Fruit fly (Drosophila melanogaster) whole organism, embryonic: Measurements from ENCODE around the gene WDR79.

ENCODE experiments used
- Adf1 ChIP-seq: fragments of 200-800 bp; sonication (Bioruptor generic); IDR thresholded peaks from 2 replicates; pipeline ENCODE4 v1.3.6; 2022; ENCODE audit warnings: missing biosample characterization, missing genetic modification characterization
- Atf-2 ChIP-seq: fragments of 200-800 bp; sonication (Bioruptor generic); optimal IDR thresholded peaks from 2 replicates; lab custom pipeline; 2016; ENCODE audit warnings: missing biosample characterization, missing genetic modification characterization
- B-H2 ChIP-seq: fragments of 200-800 bp; sonication (Bioruptor generic); optimal IDR thresholded peaks from 2 replicates; lab custom pipeline; 2018; ENCODE audit warnings: missing biosample characterization, mild to moderate bottlenecking, missing genetic modification characterization
- CG10209 ChIP-seq: fragments of 200-800 bp; sonication (Bioruptor generic); optimal IDR thresholded peaks from 3 replicates; lab custom pipeline; 2017; ENCODE audit warnings: missing biosample characterization, mild to moderate bottlenecking, missing genetic modification characterization, missing genetic modification reagents
- CG12219 ChIP-seq: fragments of 200-800 bp; sonication (Bioruptor generic); optimal IDR thresholded peaks from 3 replicates; lab custom pipeline; 2018; ENCODE audit warnings: missing biosample characterization, mild to moderate bottlenecking, missing genetic modification characterization
- CG1233 ChIP-seq: fragments of 200-800 bp; sonication (Bioruptor generic); optimal IDR thresholded peaks from 4 replicates; lab custom pipeline; 2018; ENCODE audit warnings: missing biosample characterization, mild to moderate bottlenecking, missing genetic modification characterization
- CG12769 ChIP-seq: fragments of 200-800 bp; sonication (Bioruptor generic); optimal IDR thresholded peaks from 2 replicates; lab custom pipeline; 2019; ENCODE audit warnings: missing biosample characterization, mild to moderate bottlenecking, missing genetic modification characterization, moderate library complexity
- CG14667 ChIP-seq: fragments of 200-800 bp; sonication (Bioruptor generic); IDR thresholded peaks from 2 replicates; pipeline ENCODE4 v1.3.6; 2022; ENCODE audit warnings: missing biosample characterization, missing genetic modification characterization
- CG16779 ChIP-seq: fragments of 200-800 bp; sonication (Bioruptor generic); IDR thresholded peaks from 2 replicates; pipeline ENCODE4 v1.3.6; 2022; ENCODE audit warnings: missing biosample characterization, missing genetic modification characterization
- CG2202 ChIP-seq: fragments of 200-800 bp; sonication (Bioruptor generic); optimal IDR thresholded peaks from 2 replicates; lab custom pipeline; 2018; ENCODE audit warnings: missing biosample characterization, mild to moderate bottlenecking, missing genetic modification characterization
- CG2678 ChIP-seq: fragments of 200-800 bp; sonication (Bioruptor generic); optimal IDR thresholded peaks from 3 replicates; lab custom pipeline; 2019; ENCODE audit warnings: missing biosample characterization, mild to moderate bottlenecking, missing genetic modification characterization, moderate library complexity
- CG30431 ChIP-seq: fragments of 200-800 bp; sonication (Bioruptor generic); optimal IDR thresholded peaks from 2 replicates; lab custom pipeline; 2017; ENCODE audit warnings: missing biosample characterization, missing genetic modification characterization
- CG3995 ChIP-seq: fragments of 200-800 bp; sonication (Bioruptor generic); optimal IDR thresholded peaks from 3 replicates; lab custom pipeline; 2016; ENCODE audit warnings: missing biosample characterization, missing genetic modification characterization
- CG4820 ChIP-seq: fragments of 200-800 bp; sonication (Bioruptor generic); optimal IDR thresholded peaks from 3 replicates; lab custom pipeline; 2016; ENCODE audit warnings: missing biosample characterization, missing genetic modification characterization
- CG5953 ChIP-seq: fragments of 200-800 bp; sonication (Bioruptor generic); IDR thresholded peaks from 2 replicates; pipeline ENCODE4 v1.3.6; 2022; ENCODE audit warnings: missing biosample characterization, missing genetic modification characterization
- CG6654 ChIP-seq: fragments of 200-800 bp; sonication (Bioruptor generic); optimal IDR thresholded peaks from 2 replicates; lab custom pipeline; 2017; ENCODE audit warnings: missing biosample characterization, mild to moderate bottlenecking, missing genetic modification characterization
- CG8281 ChIP-seq: fragments of 200-800 bp; sonication (Bioruptor generic); optimal IDR thresholded peaks from 2 replicates; lab custom pipeline; 2018; ENCODE audit warnings: missing biosample characterization, mild to moderate bottlenecking, missing genetic modification characterization, moderate library complexity
- CG8478 ChIP-seq: fragments of >200 bp; optimal IDR thresholded peaks from 2 replicates; lab custom pipeline; 2018
- CG9437 ChIP-seq: fragments of 200-800 bp; sonication (Bioruptor generic); optimal IDR thresholded peaks from 2 replicates; lab custom pipeline; 2018; ENCODE audit warnings: missing biosample characterization, mild to moderate bottlenecking, missing genetic modification characterization
- CG9932 ChIP-seq: fragments of 200-800 bp; sonication (Bioruptor generic); IDR thresholded peaks from 2 replicates; pipeline ENCODE4 v1.3.6; 2022; ENCODE audit warnings: missing biosample characterization, missing genetic modification characterization
- Deaf1 ChIP-seq: fragments of 200-800 bp; optimal IDR thresholded peaks from 3 replicates; lab custom pipeline; 2019; ENCODE audit warnings: missing biosample characterization, mild to moderate bottlenecking, missing genetic modification characterization, moderate library complexity
- Fer3 ChIP-seq: fragments of 200-800 bp; sonication (Bioruptor generic); optimal IDR thresholded peaks from 2 replicates; lab custom pipeline; 2018; ENCODE audit warnings: missing biosample characterization, mild to moderate bottlenecking, missing genetic modification characterization, moderate library complexity
- GATAe ChIP-seq: fragments of 200-800 bp; sonication (Bioruptor generic); conservative IDR thresholded peaks from 2 replicates; pipeline ENCODE4 v1.3.6; 2022; ENCODE audit warnings: missing biosample characterization, missing genetic modification characterization
- HHEX ChIP-seq: fragments of 200-800 bp; sonication (Bioruptor generic); optimal IDR thresholded peaks from 3 replicates; lab custom pipeline; 2017; ENCODE audit warnings: missing biosample characterization, mild to moderate bottlenecking, missing genetic modification characterization, missing genetic modification reagents
- Hey ChIP-seq: fragments of 200-800 bp; sonication (Bioruptor generic); optimal IDR thresholded peaks from 3 replicates; lab custom pipeline; 2018; ENCODE audit warnings: missing biosample characterization, mild to moderate bottlenecking, missing genetic modification characterization
- Hr78 ChIP-seq, 2 experiments: fragments of 200-800 bp in 1 of 2; fragments of >200 bp in 1 of 2; sonication (Bioruptor generic) in 1 of 2; optimal IDR thresholded peaks; 2 replicates each; lab custom pipeline; 2017 to 2019; ENCODE audit warnings: missing biosample characterization in 2 of 2, missing genetic modification characterization in 2 of 2, mild to moderate bottlenecking in 1 of 2, moderate library complexity in 1 of 2
- Opbp ChIP-seq: fragments of 200-800 bp; sonication (Bioruptor generic); IDR thresholded peaks from 3 replicates; pipeline ENCODE4 v1.3.6; 2022; ENCODE audit warnings: missing biosample characterization, missing genetic modification characterization; ENCODE audit not compliant: partially characterized antibody
- Poxn ChIP-seq: fragments of 200-800 bp; sonication (Bioruptor generic); IDR thresholded peaks from 2 replicates; pipeline ENCODE4 v1.3.6; 2022; ENCODE audit warnings: missing biosample characterization, missing genetic modification characterization
- Sry-β ChIP-seq: fragments of 200-800 bp; sonication (Bioruptor generic); optimal IDR thresholded peaks from 2 replicates; lab custom pipeline; 2018; ENCODE audit warnings: missing biosample characterization, mild to moderate bottlenecking, missing genetic modification characterization, moderate library complexity
- YL-1 ChIP-seq: fragments of 200-800 bp; sonication (Bioruptor generic); optimal IDR thresholded peaks from 3 replicates; lab custom pipeline; 2017; ENCODE audit warnings: missing biosample characterization, mild to moderate bottlenecking, missing genetic modification characterization
- abd-A ChIP-seq: fragments of 200-800 bp; sonication (Bioruptor generic); optimal IDR thresholded peaks from 3 replicates; lab custom pipeline; 2019; ENCODE audit warnings: missing biosample characterization, mild to moderate bottlenecking, missing genetic modification characterization, moderate library complexity
- ash1 ChIP-seq: fragments of 200-800 bp; sonication (Bioruptor generic); optimal IDR thresholded peaks from 2 replicates; lab custom pipeline; 2018; ENCODE audit warnings: missing biosample characterization, mild to moderate bottlenecking, missing genetic modification characterization
- disco-r ChIP-seq: fragments of 200-800 bp; sonication (Bioruptor generic); optimal IDR thresholded peaks from 2 replicates; lab custom pipeline; 2016; ENCODE audit warnings: missing biosample characterization, missing genetic modification characterization
- gce ChIP-seq: fragments of 200-800 bp; sonication (Bioruptor generic); IDR thresholded peaks from 3 replicates; pipeline ENCODE4 v1.3.6; 2022; ENCODE audit warnings: missing biosample characterization, missing genetic modification characterization
- gsb ChIP-seq: fragments of 200-800 bp; sonication (Bioruptor generic); IDR thresholded peaks from 2 replicates; pipeline ENCODE4 v1.3.6; 2022; ENCODE audit warnings: missing biosample characterization, missing genetic modification characterization
- jumu ChIP-seq: fragments of 200-800 bp; sonication (Bioruptor generic); optimal IDR thresholded peaks from 3 replicates; lab custom pipeline; 2016; ENCODE audit warnings: missing biosample characterization, missing genetic modification characterization
- maf-S ChIP-seq: fragments of 200-800 bp; sonication (Bioruptor generic); optimal IDR thresholded peaks from 2 replicates; lab custom pipeline; 2016; ENCODE audit warnings: missing biosample characterization, missing genetic modification characterization
- odd ChIP-seq: fragments of 200-800 bp; sonication (Bioruptor generic); optimal IDR thresholded peaks from 2 replicates; lab custom pipeline; 2017; ENCODE audit warnings: missing biosample characterization, mild to moderate bottlenecking, missing genetic modification characterization
- onecut ChIP-seq: fragments of 200-800 bp; sonication (Bioruptor generic); IDR thresholded peaks from 2 replicates; pipeline ENCODE4 v1.3.6; 2022; ENCODE audit warnings: missing biosample characterization, missing genetic modification characterization
- p53 ChIP-seq: fragments of 200-800 bp; sonication (Bioruptor generic); optimal IDR thresholded peaks from 2 replicates; lab custom pipeline; 2016; ENCODE audit warnings: missing biosample characterization, missing genetic modification characterization
- pfk ChIP-seq: fragments of 200-800 bp; sonication (Bioruptor generic); optimal IDR thresholded peaks from 2 replicates; lab custom pipeline; 2018; ENCODE audit warnings: missing biosample characterization, mild to moderate bottlenecking, missing genetic modification characterization, moderate library complexity
- pho ChIP-seq: fragments of 200-800 bp; sonication (Bioruptor generic); optimal IDR thresholded peaks from 2 replicates; lab custom pipeline; 2016; ENCODE audit warnings: missing biosample characterization, missing genetic modification characterization
- prd ChIP-seq, 3 experiments: fragments of >200 bp in 2 of 3; fragments of 200-800 bp in 1 of 3; sonication (Bioruptor generic) in 1 of 3; optimal IDR thresholded peaks in 2 of 3; IDR thresholded peaks in 1 of 3; 2 replicates in 2 of 3; 3 replicates in 1 of 3; pipeline versions ENCODE4 v1.3.6 to Lab custom; 2017 to 2022; ENCODE audit warnings: missing biosample characterization in 1 of 3, missing genetic modification characterization in 1 of 3
- sd ChIP-seq: fragments of 200-800 bp; sonication (Bioruptor generic); optimal IDR thresholded peaks from 3 replicates; lab custom pipeline; 2018; ENCODE audit warnings: missing biosample characterization, mild to moderate bottlenecking, missing genetic modification characterization, moderate library complexity
- sim ChIP-seq: fragments of 200-800 bp; sonication (Bioruptor generic); IDR thresholded peaks from 2 replicates; pipeline ENCODE4 v1.3.6; 2022; ENCODE audit warnings: missing biosample characterization, missing genetic modification characterization
- toy ChIP-seq: fragments of 200-800 bp; sonication (Bioruptor generic); IDR thresholded peaks from 2 replicates; pipeline ENCODE4 v1.3.6; 2022; ENCODE audit warnings: missing biosample characterization, missing genetic modification characterization
- trh ChIP-seq: fragments of 200-800 bp; sonication (Bioruptor generic); optimal IDR thresholded peaks from 2 replicates; lab custom pipeline; 2016; ENCODE audit warnings: missing biosample characterization, missing genetic modification characterization
- tx ChIP-seq: fragments of 200-800 bp; sonication (Bioruptor generic); optimal IDR thresholded peaks from 2 replicates; lab custom pipeline; 2016; ENCODE audit warnings: missing biosample characterization, missing genetic modification characterization
- zf30C ChIP-seq: fragments of 200-800 bp; sonication (Bioruptor generic); optimal IDR thresholded peaks from 3 replicates; lab custom pipeline; 2018; ENCODE audit warnings: missing biosample characterization, mild to moderate bottlenecking, missing genetic modification characterization

Gene WDR79

dm6 chr2L:6098479-6099269 is 28.9 kb downstream of the WDR79 start, which contains the start of gene CG9175 (continued):
- TF ChIP-seq gce (GFP tag; lab: Robert Waterston, UW) = no peak
- TF ChIP-seq YL-1 (GFP tag; lab: Kevin White, UChicago) = peak; percentile 94
- TF ChIP-seq CG6654 (GFP tag; lab: Kevin White, UChicago) = no peak
- no peak for TF ChIP-seq disco-r
- TF ChIP-seq Deaf1 (tag; lab: Kevin White, UChicago) = peak; percentile 29
- peak; percentile 19 for TF ChIP-seq CG10209 (GFP tag; lab: Kevin White, UChicago)
- TF ChIP-seq Fer3 (tag; lab: Kevin White, UChicago) = no peak
- TF ChIP-seq CG14667 = no peak
- TF ChIP-seq Poxn = no peak
- peak; percentile 35 for TF ChIP-seq Sry-β (GFP tag; lab: Kevin White, UChicago)
- TF ChIP-seq CG3995 = peak; percentile 40
- peak; percentile 7 for TF ChIP-seq Atf-2 (GFP tag; lab: Kevin White, UChicago)
- TF ChIP-seq pfk = peak; percentile 35
- TF ChIP-seq CG9932 (GFP tag; lab: Robert Waterston, UW) = peak; percentile 72
- TF ChIP-seq CG16779 (GFP tag; lab: Robert Waterston, UW) = no peak
- no peak for TF ChIP-seq maf-S
- no peak for TF ChIP-seq sim (GFP tag; lab: Robert Waterston, UW)
- TF ChIP-seq zf30C (GFP tag; lab: Kevin White, UChicago) = no peak
- peak; percentile 39 for TF ChIP-seq tx (GFP tag; lab: Kevin White, UChicago)
- TF ChIP-seq CG5953 (GFP tag; lab: Robert Waterston, UW) = no peak
- TF ChIP-seq ash1 = peak; percentile 28
- TF ChIP-seq abd-A (tag; lab: Kevin White, UChicago) = peak; percentile 62
- no peak for TF ChIP-seq CG4820
- no peak for TF ChIP-seq HHEX (GFP tag; lab: Kevin White, UChicago)
- peak; percentile 97 for TF ChIP-seq Opbp (GFP tag; lab: Robert Waterston, UW)
- no peak for TF ChIP-seq CG8478
- peak; percentile 44 for TF ChIP-seq p53 (GFP tag; lab: Kevin White, UChicago)
- no peak for TF ChIP-seq toy
- peak; percentile 66 for TF ChIP-seq sd (tag; lab: Kevin White, UChicago)
- TF ChIP-seq CG30431 (GFP tag; lab: Kevin White, UChicago) = no peak
- TF ChIP-seq B-H2 = peak; percentile 65
- peak; percentile 69 for TF ChIP-seq pho (GFP tag; lab: Kevin White, UChicago)
- TF ChIP-seq Hey (tag; lab: Kevin White, UChicago) = no peak
- TF ChIP-seq odd (GFP tag; lab: Kevin White, UChicago) = no peak
- peak; percentile 48 for TF ChIP-seq jumu
- no peak for TF ChIP-seq GATAe (GFP tag; lab: Robert Waterston, UW)
- TF ChIP-seq Hr78 (GFP tag; optimal IDR thresholded peaks at IDR 0.05; lab: Kevin White, UChicago) = no peak
- TF ChIP-seq CG2202 = no peak
- TF ChIP-seq CG8281 = no peak
- TF ChIP-seq CG1233 (GFP tag; lab: Kevin White, UChicago) = no peak
- peak; percentile 12; the same call in 1 of the 2 replicates for TF ChIP-seq Adf1 (GFP tag; lab: Robert Waterston, UW)
- no peak for TF ChIP-seq CG12219
- TF ChIP-seq CG12769 (tag; lab: Kevin White, UChicago) = no peak
- no peak for TF ChIP-seq gsb (GFP tag; lab: Robert Waterston, UW)
- no peak for TF ChIP-seq CG9437 (GFP tag; lab: Kevin White, UChicago)
- peak; percentile 36 for TF ChIP-seq CG2678 (tag; lab: Kevin White, UChicago)
- no peak for TF ChIP-seq prd (optimal IDR thresholded peaks at IDR 0.05; lab: Kevin White, UChicago)
- 0 out of 3 replicates have a peak, but pooled peaks have one; percentile 18 for TF ChIP-seq prd (GFP tag; IDR thresholded peaks at IDR 0.05; lab: Robert Waterston, UW)
- no peak for TF ChIP-seq trh
- peak; percentile 64; the same call in 1 of the 2 replicates for TF ChIP-seq onecut (GFP tag; lab: Robert Waterston, UW)
